Fruit fly (Drosophila melanogaster): ENCODE measurements around the gene Arpc3A.

- TF ChIP-seq CG8478 (optimal IDR thresholded peaks at IDR 0.05), result no peak
- TF ChIP-seq usp (GFP tag; optimal IDR thresholded peaks at IDR 0.05), result no peak
- no peak for TF ChIP-seq Dll (optimal IDR thresholded peaks at IDR 0.05)
Observed at dm6 chr3R:15806341-15806740, 28.1 kb upstream of the Arpc3A start.
